Worm (Caenorhabditis elegans): ENCODE results near the gene C06B8.2.

Gene C06B8.2

ce11 chrV:15512856-15513756, 34.6 kb upstream of the C06B8.2 start (continued):
- TF ChIP-seq ceh-100 (GFP tag; IDR thresholded peaks at IDR 0.05) (peak; percentile 28; the same call in 1 of the 2 replicates), attf-5 (GFP tag; optimal IDR thresholded peaks at IDR 0.05) (peak; percentile 19), ekl-4 (GFP tag; IDR thresholded peaks at IDR 0.05) (peak; percentile 81), ztf-18 (tag; optimal IDR thresholded peaks at IDR 0.05) (peak; percentile 50), hsf-1 (GFP tag; IDR thresholded peaks at IDR 0.05) (peak; percentile 77), B0261.1 (tag; optimal IDR thresholded peaks at IDR 0.05) (peak; percentile 18)

ce11 chrV:15511613-15512216, 33.2 kb upstream of the C06B8.2 start, which contains the start of gene rpl-38:
Gene rpl-38 (plus strand): TSS chrV:15512166.
- TF ChIP-seq ztf-25 (GFP tag; IDR thresholded peaks at IDR 0.05) (no peak), nhr-90 (tag; optimal IDR thresholded peaks at IDR 0.05) (no peak), nhr-27 (tag; optimal IDR thresholded peaks at IDR 0.05) (no peak), F52B5.7 (tag; optimal IDR thresholded peaks at IDR 0.05) (no peak), Y79H2A.3 (GFP tag; conservative IDR thresholded peaks at IDR 0.05) (no peak), die-1 (tag; optimal IDR thresholded peaks at IDR 0.05) (no peak), zfh-2 (GFP tag; conservative IDR thresholded peaks at IDR 0.05) (no peak), C17E4.6 (GFP tag; IDR thresholded peaks at IDR 0.05) (0 out of 2 replicates have a peak, but pooled peaks have one; percentile 45), B0261.1 (tag; optimal IDR thresholded peaks at IDR 0.05) (peak; percentile 46), let-526 (GFP tag; IDR thresholded peaks at IDR 0.05) (no peak), tlf-1 (GFP tag; optimal IDR thresholded peaks at IDR 0.05) (peak; percentile 63), ets-4 (GFP tag; optimal IDR thresholded peaks at IDR 0.05) (no peak), xnd-1 (tag; optimal IDR thresholded peaks at IDR 0.05) (peak; percentile 70), madf-10 (tag; optimal IDR thresholded peaks at IDR 0.05) (no peak), lin-54 (GFP tag; optimal IDR thresholded peaks at IDR 0.05) (peak; percentile 76), lsy-27 (tag; optimal IDR thresholded peaks at IDR 0.05; ENCODE audit: borderline replicate concordance, insufficient read depth) (peak; percentile 34), nfyb-1 (GFP tag; IDR thresholded peaks at IDR 0.05) (peak; percentile 85), Y53F4B.3 (GFP tag; IDR thresholded peaks at IDR 0.05) (no peak), lir-1 (GFP tag; conservative IDR thresholded peaks at IDR 0.05) (no peak), ama-1 (optimal IDR thresholded peaks at IDR 0.05) (no peak), ama-1 (GFP tag; optimal IDR thresholded peaks at IDR 0.05) (no peak), aptf-3 (GFP tag; IDR thresholded peaks at IDR 0.05) (no peak), mes-4 (tag; optimal IDR thresholded peaks at IDR 0.05) (no peak), ztf-18 (tag; optimal IDR thresholded peaks at IDR 0.05) (peak; percentile 31), ZK185.1 (tag; optimal IDR thresholded peaks at IDR 0.05; ENCODE audit: poor library complexity, severe bottlenecking) (peak; percentile 50), snpc-1.1 (tag; optimal IDR thresholded peaks at IDR 0.05; ENCODE audit: insufficient read depth) (peak; percentile 63), F37B4.10 (GFP tag; IDR thresholded peaks at IDR 0.05) (no peak), K12H6.12 (tag; optimal IDR thresholded peaks at IDR 0.05) (peak; percentile 30), bed-1 (GFP tag; IDR thresholded peaks at IDR 0.05) (no peak), ceh-100 (GFP tag; IDR thresholded peaks at IDR 0.05) (peak; percentile 38; the same call in 1 of the 2 replicates), hsf-1 (GFP tag; IDR thresholded peaks at IDR 0.05) (peak; percentile 60; the same call in 1 of the 2 replicates), ztf-6 (GFP tag; IDR thresholded peaks at IDR 0.05) (no peak), sptf-2 (GFP tag; optimal IDR thresholded peaks at IDR 0.05) (no peak), K11D2.4 (GFP tag; IDR thresholded peaks at IDR 0.05) (no peak), ceh-91 (GFP tag; IDR thresholded peaks at IDR 0.05) (peak; percentile 66), attf-3 (GFP tag; conservative IDR thresholded peaks at IDR 0.05) (peak; percentile 67), egl-44 (GFP tag; IDR thresholded peaks at IDR 0.05) (no peak), hlh-26 (GFP tag; conservative IDR thresholded peaks at IDR 0.05) (no peak), dpff-1 (tag; optimal IDR thresholded peaks at IDR 0.05) (no peak), snpc-3.4 (tag; optimal IDR thresholded peaks at IDR 0.05) (peak; percentile 90), zim-3 (tag; optimal IDR thresholded peaks at IDR 0.05) (no peak), him-1 (tag; optimal IDR thresholded peaks at IDR 0.05) (peak; percentile 76)

Measured in whole organism, young adult.